Worm (Caenorhabditis elegans): ENCODE data around the gene Y57E12AL.2.

The Y57E12AL.2 gene

ce11 chrV:7021772-7022171 lies 36.1 kb upstream of the Y57E12AL.2 start, which contains the start of gene F20A1.4:
F20A1.4 (minus strand) TSS chrV:7021872.
- TF ChIP-seq ztf-4 (tag; optimal IDR thresholded peaks at IDR 0.05) (no peak), lir-3 (tag; optimal IDR thresholded peaks at IDR 0.05; ENCODE audit: poor library complexity) (no peak), unc-130 (tag; optimal IDR thresholded peaks at IDR 0.05) (no peak), F16B12.6 (tag; optimal IDR thresholded peaks at IDR 0.05) (no peak), dsc-1 (tag; optimal IDR thresholded peaks at IDR 0.05) (peak; percentile 76), nhr-28 (tag; optimal IDR thresholded peaks at IDR 0.05) (no peak)

ce11 chrV:7022981-7023380 lies 34.9 kb upstream of the Y57E12AL.2 start:
- TF ChIP-seq lin-15B (tag; optimal IDR thresholded peaks at IDR 0.05) (no peak), nhr-11 (tag; optimal IDR thresholded peaks at IDR 0.05) (peak; percentile 29), elt-2 (tag; optimal IDR thresholded peaks at IDR 0.05) (no peak), alr-1 (tag; optimal IDR thresholded peaks at IDR 0.05; ENCODE audit: borderline replicate concordance) (no peak), fkh-8 (tag; optimal IDR thresholded peaks at IDR 0.05) (peak; percentile 19), egl-13 (tag; optimal IDR thresholded peaks at IDR 0.05) (peak; percentile 41), lin-14 (GFP tag; optimal IDR thresholded peaks at IDR 0.05) (no peak), grh-1 (GFP tag; IDR thresholded peaks at IDR 0.05) (no peak), ceh-8 (GFP tag; optimal IDR thresholded peaks at IDR 0.05) (peak; percentile 15), jun-1 (tag; optimal IDR thresholded peaks at IDR 0.05) (no peak), aha-1 (tag; optimal IDR thresholded peaks at IDR 0.05) (no peak), swsn-7 (tag; optimal IDR thresholded peaks at IDR 0.05) (no peak), mef-2 (tag; optimal IDR thresholded peaks at IDR 0.05) (no peak), hlh-17 (GFP tag; optimal IDR thresholded peaks at IDR 0.05; ENCODE audit: borderline replicate concordance) (no peak), pax-3 (tag; optimal IDR thresholded peaks at IDR 0.05) (peak; percentile 54), ztf-11 (tag; optimal IDR thresholded peaks at IDR 0.05) (no peak), dsc-1 (tag; optimal IDR thresholded peaks at IDR 0.05) (peak; percentile 96), zag-1 (tag; optimal IDR thresholded peaks at IDR 0.05) (no peak), lir-3 (tag; optimal IDR thresholded peaks at IDR 0.05; ENCODE audit: poor library complexity) (no peak), lin-35 (GFP tag; optimal IDR thresholded peaks at IDR 0.05) (no peak), nhr-84 (tag; optimal IDR thresholded peaks at IDR 0.05) (no peak), ceh-88 (GFP tag; IDR thresholded peaks at IDR 0.05) (no peak), pqm-1 (tag; optimal IDR thresholded peaks at IDR 0.05) (no peak), tbx-2 (tag; optimal IDR thresholded peaks at IDR 0.05) (no peak), C04F5.9 (tag; optimal IDR thresholded peaks at IDR 0.05) (no peak), nhr-47 (tag; optimal IDR thresholded peaks at IDR 0.05) (no peak), irx-1 (tag; optimal IDR thresholded peaks at IDR 0.05) (no peak), nhr-85 (tag) (no peak), tlp-1 (tag; optimal IDR thresholded peaks at IDR 0.05) (no peak), unc-86 (tag; optimal IDR thresholded peaks at IDR 0.05) (no peak), vab-15 (tag; optimal IDR thresholded peaks at IDR 0.05) (no peak), fkh-4 (tag; optimal IDR thresholded peaks at IDR 0.05; ENCODE audit: borderline replicate concordance) (peak; percentile 49)

- TF ChIP-seq mef-2 (tag; optimal IDR thresholded peaks at IDR 0.05), result no peak
- no peak for TF ChIP-seq unc-86 (tag; optimal IDR thresholded peaks at IDR 0.05)
- no peak for TF ChIP-seq aha-1 (tag; optimal IDR thresholded peaks at IDR 0.05)
Measured at ce11 chrV:7027055-7027454, 30.8 kb upstream of the Y57E12AL.2 start, which contains the start of gene F20A1.6. F20A1.6 (minus strand) TSS chrV:7027155.

ce11 chrV:7036475-7036874 lies 21.4 kb upstream of the Y57E12AL.2 start, which contains the start of gene twk-11:
twk-11 (minus strand) TSS chrV:7036575.
- no peak for TF ChIP-seq xbp-1 (tag; optimal IDR thresholded peaks at IDR 0.05)
- no peak for TF ChIP-seq Y116A8C.19 (tag; optimal IDR thresholded peaks at IDR 0.05; ENCODE audit: borderline replicate concordance)
- TF ChIP-seq vab-15 (tag; optimal IDR thresholded peaks at IDR 0.05), result no peak
- no peak for TF ChIP-seq rnt-1 (tag; optimal IDR thresholded peaks at IDR 0.05)
- no peak for TF ChIP-seq hpl-2 (GFP tag; optimal IDR thresholded peaks at IDR 0.05)
- no peak for TF ChIP-seq C34B4.2 (tag; optimal IDR thresholded peaks at IDR 0.05)
- no peak for TF ChIP-seq egl-27 (tag; optimal IDR thresholded peaks at IDR 0.05)

Data from whole organism, L1 larva.